Worm (Caenorhabditis elegans) whole organism, late embryonic: ENCODE measurements around the gene Y48D7A.1.

Source experiments
- C38D4.7 ChIP-seq: fragments of 200-800 bp; sonication (Bioruptor generic); optimal IDR thresholded peaks from 2 replicates; lab custom pipeline; 2018; ENCODE audit warnings: mild to moderate bottlenecking, missing genetic modification characterization, moderate library complexity, missing compliant biosample characterization
- F13H6.1 ChIP-seq: sonication (generic microtip); optimal IDR thresholded peaks from 2 replicates; lab custom pipeline; 2016; ENCODE audit warnings: missing genetic modification characterization, missing compliant biosample characterization
- ahr-1 ChIP-seq: sonication (generic microtip); optimal IDR thresholded peaks from 2 replicates; lab custom pipeline; 2016; ENCODE audit warnings: missing genetic modification characterization, missing compliant biosample characterization
- ceh-14 ChIP-seq: sonication (generic microtip); optimal IDR thresholded peaks from 2 replicates; lab custom pipeline; 2016; ENCODE audit warnings: missing genotype, missing genetic modification characterization, missing compliant biosample characterization
- ceh-18 ChIP-seq: sonication (generic microtip); optimal IDR thresholded peaks from 2 replicates; lab custom pipeline; 2016; ENCODE audit warnings: missing genetic modification characterization, missing compliant biosample characterization
- ceh-2 ChIP-seq: sonication (generic microtip); optimal IDR thresholded peaks from 2 replicates; lab custom pipeline; 2016; ENCODE audit warnings: missing genotype, missing genetic modification characterization, missing compliant biosample characterization
- ceh-22 ChIP-seq: sonication (generic microtip); optimal IDR thresholded peaks from 2 replicates; lab custom pipeline; 2017; ENCODE audit warnings: missing biosample characterization, missing genetic modification characterization
- ceh-30 ChIP-seq: fragments of 150-350 bp; optimal IDR thresholded peaks from 2 replicates; lab custom pipeline; 2014; ENCODE audit warnings: missing biosample characterization, missing genetic modification characterization
- ceh-34 ChIP-seq: sonication (generic microtip); optimal IDR thresholded peaks from 2 replicates; lab custom pipeline; 2016; ENCODE audit warnings: mild to moderate bottlenecking, missing genetic modification characterization, missing compliant biosample characterization
- ceh-45 ChIP-seq: fragments of 200-800 bp; sonication (Bioruptor generic); IDR thresholded peaks from 2 replicates; pipeline ENCODE4 v1.3.6; 2022; ENCODE audit warnings: missing genetic modification reagents, missing genetic modification characterization, missing compliant biosample characterization
- ceh-48 ChIP-seq: sonication (generic microtip); optimal IDR thresholded peaks from 2 replicates; lab custom pipeline; 2016; ENCODE audit warnings: missing genetic modification characterization, inconsistent platforms, missing compliant biosample characterization
- ceh-9 ChIP-seq: sonication (generic microtip); optimal IDR thresholded peaks from 2 replicates; lab custom pipeline; 2016; ENCODE audit warnings: mild to moderate bottlenecking, missing genetic modification characterization, inconsistent platforms, missing compliant biosample characterization
- che-1 ChIP-seq: sonication (generic microtip); optimal IDR thresholded peaks from 2 replicates; lab custom pipeline; 2016; ENCODE audit warnings: mild to moderate bottlenecking, missing genetic modification characterization, missing compliant biosample characterization
- dve-1 ChIP-seq: sonication (generic microtip); optimal IDR thresholded peaks from 2 replicates; lab custom pipeline; 2017; ENCODE audit warnings: antibody characterized with exemption, mild to moderate bottlenecking, missing genetic modification characterization, missing compliant biosample characterization
- elt-2 ChIP-seq: sonication (generic microtip); optimal IDR thresholded peaks from 2 replicates; lab custom pipeline; 2016; ENCODE audit warnings: missing genetic modification reagents, missing genetic modification characterization, missing compliant biosample characterization
- ets-4 ChIP-seq: sonication (generic microtip); optimal IDR thresholded peaks from 2 replicates; lab custom pipeline; 2016; ENCODE audit warnings: missing genetic modification characterization, missing compliant biosample characterization
- eyg-1 ChIP-seq: sonication (generic microtip); optimal IDR thresholded peaks from 2 replicates; lab custom pipeline; 2016; ENCODE audit warnings: missing genotype, missing genetic modification characterization, missing compliant biosample characterization
- fkh-6 ChIP-seq: sonication (generic microtip); optimal IDR thresholded peaks from 2 replicates; lab custom pipeline; 2016; ENCODE audit warnings: missing genetic modification characterization, missing compliant biosample characterization
- gmeb-2 ChIP-seq: sonication (generic microtip); optimal IDR thresholded peaks from 2 replicates; lab custom pipeline; 2016; ENCODE audit warnings: missing genetic modification characterization, inconsistent platforms, missing compliant biosample characterization
- hlh-13 ChIP-seq: fragments of 200-800 bp; sonication (Bioruptor generic); optimal IDR thresholded peaks from 2 replicates; lab custom pipeline; 2018; ENCODE audit warnings: mild to moderate bottlenecking, missing genetic modification characterization, missing compliant biosample characterization
- hlh-15 ChIP-seq: sonication (generic microtip); optimal IDR thresholded peaks from 2 replicates; lab custom pipeline; 2016; ENCODE audit warnings: missing genetic modification characterization, missing compliant biosample characterization
- hlh-30 ChIP-seq: sonication (generic microtip); optimal IDR thresholded peaks from 2 replicates; lab custom pipeline; 2017; ENCODE audit warnings: antibody characterized with exemption, missing genetic modification characterization, missing compliant biosample characterization; ENCODE audit not compliant: insufficient read depth
- hlh-8 ChIP-seq: sonication (generic microtip); optimal IDR thresholded peaks from 2 replicates; lab custom pipeline; 2016; ENCODE audit warnings: missing genotype, missing genetic modification characterization, missing compliant biosample characterization
- madf-2 ChIP-seq: sonication (generic microtip); optimal IDR thresholded peaks from 2 replicates; lab custom pipeline; 2017; ENCODE audit warnings: missing genetic modification characterization, missing compliant biosample characterization
- mec-3 ChIP-seq: sonication (generic microtip); optimal IDR thresholded peaks from 2 replicates; lab custom pipeline; 2016; ENCODE audit warnings: borderline replicate concordance, missing genetic modification characterization, missing compliant biosample characterization
- nfya-1 ChIP-seq: sonication (generic microtip); optimal IDR thresholded peaks from 2 replicates; lab custom pipeline; 2017; ENCODE audit warnings: missing genetic modification characterization, mild to moderate bottlenecking, missing compliant biosample characterization, antibody characterized with exemption, moderate library complexity
- nhr-11 ChIP-seq: fragments of 150-350 bp; optimal IDR thresholded peaks from 2 replicates; lab custom pipeline; 2014; ENCODE audit warnings: missing biosample characterization, missing genetic modification characterization
- nhr-232 ChIP-seq: sonication (generic microtip); optimal IDR thresholded peaks from 2 replicates; lab custom pipeline; 2016; ENCODE audit warnings: missing genetic modification characterization, missing compliant biosample characterization
- odd-2 ChIP-seq: sonication (generic microtip); optimal IDR thresholded peaks from 2 replicates; lab custom pipeline; 2017; ENCODE audit warnings: antibody characterized with exemption, mild to moderate bottlenecking, missing genetic modification characterization, missing compliant biosample characterization
- pag-3 ChIP-seq: sonication (generic microtip); optimal IDR thresholded peaks from 2 replicates; lab custom pipeline; 2016; ENCODE audit warnings: missing compliant biosample characterization, missing genetic modification characterization, borderline replicate concordance
- pat-9 ChIP-seq: fragments of 200-800 bp; sonication (Bioruptor generic); optimal IDR thresholded peaks from 2 replicates; lab custom pipeline; 2018; ENCODE audit warnings: mild to moderate bottlenecking, missing genetic modification characterization, moderate library complexity, missing compliant biosample characterization
- pha-2 ChIP-seq: sonication (generic microtip); optimal IDR thresholded peaks from 2 replicates; lab custom pipeline; 2017; ENCODE audit warnings: mild to moderate bottlenecking, missing genetic modification characterization, missing compliant biosample characterization
- pha-4 ChIP-seq: fragments of 150-350 bp; optimal IDR thresholded peaks from 2 replicates; lab custom pipeline; 2018; ENCODE audit warnings: missing biosample characterization, missing genetic modification reagents, missing genetic modification characterization
- pqm-1 ChIP-seq: sonication (generic microtip); optimal IDR thresholded peaks from 2 replicates; lab custom pipeline; 2016; ENCODE audit warnings: missing genetic modification characterization, missing compliant biosample characterization
- pros-1 ChIP-seq: fragments of 150-350 bp; optimal IDR thresholded peaks from 2 replicates; lab custom pipeline; 2014; ENCODE audit warnings: missing biosample characterization, missing genetic modification reagents, missing genetic modification characterization
- ref-2 ChIP-seq: sonication (generic microtip); optimal IDR thresholded peaks from 2 replicates; lab custom pipeline; 2016; ENCODE audit warnings: missing genetic modification characterization, missing compliant biosample characterization
- rnt-1 ChIP-seq: sonication (generic microtip); optimal IDR thresholded peaks from 2 replicates; lab custom pipeline; 2016; ENCODE audit warnings: missing genetic modification characterization, missing compliant biosample characterization
- sox-2 ChIP-seq: fragments of 200-800 bp; sonication (Bioruptor generic); IDR thresholded peaks from 2 replicates; pipeline ENCODE4 v1.3.6; 2022; ENCODE audit warnings: missing genetic modification reagents, missing genetic modification characterization, missing compliant biosample characterization
- sox-4 ChIP-seq: sonication (generic microtip); optimal IDR thresholded peaks from 2 replicates; lab custom pipeline; 2017; ENCODE audit warnings: mild to moderate bottlenecking, missing genetic modification characterization, inconsistent platforms, missing compliant biosample characterization
- syd-9 ChIP-seq: sonication (generic microtip); optimal IDR thresholded peaks from 2 replicates; lab custom pipeline; 2016; ENCODE audit warnings: mild to moderate bottlenecking, missing genetic modification characterization, moderate library complexity, missing compliant biosample characterization
- tbx-2 ChIP-seq: sonication (generic microtip); optimal IDR thresholded peaks from 2 replicates; lab custom pipeline; 2016; ENCODE audit warnings: missing genetic modification characterization, missing compliant biosample characterization
- tbx-7 ChIP-seq: sonication (generic microtip); optimal IDR thresholded peaks from 2 replicates; lab custom pipeline; 2016; ENCODE audit warnings: missing genotype, missing genetic modification characterization, missing compliant biosample characterization
- ttx-3 ChIP-seq: sonication (generic microtip); optimal IDR thresholded peaks from 2 replicates; lab custom pipeline; 2016; ENCODE audit warnings: missing genetic modification reagents, missing genetic modification characterization, missing compliant biosample characterization
- unc-3 ChIP-seq, 2 experiments: fragments of 200-800 bp in 1 of 2; sonication (Bioruptor generic) in 1 of 2; sonication (generic microtip) in 1 of 2; conservative IDR thresholded peaks in 1 of 2; optimal IDR thresholded peaks in 1 of 2; 2 replicates each; pipeline versions ENCODE4 v1.3.6 to Lab custom; 2016 to 2022; ENCODE audit warnings: missing compliant biosample characterization in 2 of 2, missing genetic modification characterization in 2 of 2, missing genetic modification reagents in 1 of 2
- unc-42 ChIP-seq: sonication (generic microtip); optimal IDR thresholded peaks from 2 replicates; lab custom pipeline; 2016; ENCODE audit warnings: missing genotype, missing genetic modification characterization, missing compliant biosample characterization
- unc-55 ChIP-seq: sonication (generic microtip); optimal IDR thresholded peaks from 2 replicates; lab custom pipeline; 2017; ENCODE audit warnings: missing biosample characterization, missing genetic modification reagents, missing genetic modification characterization
- unc-86 ChIP-seq: sonication (generic microtip); optimal IDR thresholded peaks from 2 replicates; lab custom pipeline; 2016; ENCODE audit warnings: missing genetic modification characterization, missing compliant biosample characterization
- zip-5 ChIP-seq: sonication (generic microtip); optimal IDR thresholded peaks from 2 replicates; lab custom pipeline; 2016; ENCODE audit warnings: missing genetic modification characterization, missing compliant biosample characterization
- ztf-16 ChIP-seq: sonication (generic microtip); optimal IDR thresholded peaks from 2 replicates; lab custom pipeline; 2017; ENCODE audit warnings: missing genetic modification characterization, missing compliant biosample characterization

Y48D7A.1 gene

ce11 chrX:3034203-3034602 is 24.9 kb downstream of the Y48D7A.1 start, which contains the start of gene M02F4.2:
M02F4.2 (minus strand) TSS chrX:3034303.
- no peak for TF ChIP-seq ets-4 (tag; lab: Kevin White, UChicago)
- no peak for TF ChIP-seq elt-2
- TF ChIP-seq rnt-1 (tag; lab: Kevin White, UChicago), result no peak
- no peak for TF ChIP-seq hlh-8
- no peak for TF ChIP-seq zip-5
- TF ChIP-seq nfya-1, result no peak
- no peak for TF ChIP-seq pha-4 (tag; lab: Kevin White, UChicago)
- TF ChIP-seq nhr-11 (tag; lab: Kevin White, UChicago), result no peak
- no peak for TF ChIP-seq ztf-16 (tag; lab: Kevin White, UChicago)
- TF ChIP-seq ahr-1 (tag; lab: Kevin White, UChicago), result no peak

- TF ChIP-seq che-1 (tag; lab: Kevin White, UChicago) (peak; percentile 95), ztf-16 (tag; lab: Kevin White, UChicago) (peak; percentile 94), ahr-1 (tag; lab: Kevin White, UChicago) (peak; percentile 83), ets-4 (tag; lab: Kevin White, UChicago) (peak; percentile 82), pha-4 (tag; lab: Kevin White, UChicago) (no peak), ceh-48 (tag; lab: Kevin White, UChicago) (peak; percentile 90), C38D4.7 (GFP tag; lab: Kevin White, UChicago) (peak; percentile 93), pqm-1 (peak; percentile 93), ceh-9 (tag; lab: Kevin White, UChicago) (peak; percentile 97), sox-4 (tag; lab: Kevin White, UChicago) (peak; percentile 93), fkh-6 (tag; lab: Kevin White, UChicago) (peak; percentile 92), ceh-18 (tag; lab: Kevin White, UChicago) (peak; percentile 90), odd-2 (tag; lab: Kevin White, UChicago) (peak; percentile 57), sox-2 (GFP tag; lab: Robert Waterston, UW) (peak; percentile 85), pha-2 (peak; percentile 92), tbx-2 (tag; lab: Kevin White, UChicago) (peak; percentile 91), unc-42 (peak; percentile 68), unc-55 (GFP tag; lab: Kevin White, UChicago) (peak; percentile 24), hlh-15 (tag; lab: Kevin White, UChicago) (peak; percentile 95), dve-1 (peak; percentile 98), gmeb-2 (peak; percentile 96), ceh-45 (GFP tag; lab: Robert Waterston, UW) (peak; percentile 95), unc-3 (GFP tag; conservative IDR thresholded peaks at IDR 0.05; lab: Robert Waterston, UW) (peak; percentile 92), unc-3 (tag; optimal IDR thresholded peaks at IDR 0.05; lab: Kevin White, UChicago) (peak; percentile 95), zip-5 (peak; percentile 83), ref-2 (tag; lab: Kevin White, UChicago) (peak; percentile 94), eyg-1 (peak; percentile 77), rnt-1 (tag; lab: Kevin White, UChicago) (peak; percentile 97), nfya-1 (peak; percentile 86), ceh-22 (tag; lab: Kevin White, UChicago) (no peak), ttx-3 (peak; percentile 95), hlh-8 (peak; percentile 93), unc-86 (tag; lab: Kevin White, UChicago) (peak; percentile 95), ceh-14 (tag; lab: Kevin White, UChicago) (peak; percentile 96), madf-2 (peak; percentile 94), hlh-30 (tag; lab: Kevin White, UChicago) (peak; percentile 75), F13H6.1 (peak; percentile 92), ceh-30 (tag; lab: Kevin White, UChicago) (peak; percentile 63), nhr-232 (tag; lab: Kevin White, UChicago) (peak; percentile 90), ceh-34 (tag; lab: Kevin White, UChicago) (peak; percentile 94), ceh-2 (tag; lab: Kevin White, UChicago) (peak; percentile 89), pros-1 (tag; lab: Kevin White, UChicago) (no peak), pat-9 (tag; lab: Kevin White, UChicago) (peak; percentile 92), hlh-13 (GFP tag; lab: Kevin White, UChicago) (peak; percentile 93), pag-3 (tag; lab: Kevin White, UChicago) (peak; percentile 64), tbx-7 (tag; lab: Kevin White, UChicago) (peak; percentile 37), mec-3 (peak; percentile 82), syd-9 (tag; lab: Kevin White, UChicago) (peak; percentile 95)
These were observed 26.7 kb downstream of the Y48D7A.1 start for ce11 chrX:3035972-3036379.
